1 fruit fly cellular context compared by ENCODE assay signal in the genomic region with DNA sequence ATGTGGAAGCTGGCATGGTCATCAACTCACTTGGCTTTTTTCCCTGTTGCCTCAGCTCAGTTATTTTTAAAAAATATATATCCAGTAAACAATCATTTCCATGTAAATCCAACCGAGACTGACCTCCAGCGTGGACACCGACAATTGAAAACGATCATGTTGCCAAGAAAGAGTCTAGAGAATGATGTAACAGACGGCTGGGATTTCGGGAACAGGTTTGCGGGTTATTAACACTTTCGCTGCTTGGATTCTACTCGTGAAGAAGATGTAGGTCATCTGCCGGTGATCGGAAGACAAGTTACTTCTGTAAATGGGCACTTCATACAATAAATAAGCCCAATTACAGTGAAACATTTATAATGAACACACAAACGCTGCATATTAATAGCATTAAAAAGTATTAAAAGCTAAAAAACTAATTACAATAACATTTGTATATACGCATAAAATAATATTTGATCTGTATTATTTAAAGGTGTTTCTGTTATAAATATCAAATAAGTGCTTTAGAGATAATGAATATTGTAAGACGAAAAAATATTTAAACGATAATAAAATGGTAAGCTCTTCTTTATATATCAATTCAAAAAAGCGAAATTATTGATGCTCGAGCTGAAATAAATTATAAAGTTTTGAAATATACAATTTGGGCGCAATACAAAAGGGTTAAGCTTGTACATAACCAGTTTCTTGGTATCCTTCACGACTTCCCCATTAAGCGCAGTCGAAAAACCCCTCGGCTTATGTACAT.
TF ChIP-seq lines count a peak whose summit lies in the region.

No protein-coding gene starts in this region.

TF ChIP-seq in whole organism, prepupa, 60 proteins besides CTCF, POLR2A, EP300 and RAD21 (continued from another document):
- TF ChIP-seq CG9139 (GFP tag; optimal IDR thresholded peaks at IDR 0.05; lab: Kevin White, UChicago) = no peak
- TF ChIP-seq Sox14 (GFP tag; optimal IDR thresholded peaks at IDR 0.05; lab: Kevin White, UChicago) = no peak
- TF ChIP-seq Eip75B (GFP tag; optimal IDR thresholded peaks at IDR 0.05; lab: Kevin White, UChicago) = no peak
- no peak for TF ChIP-seq CG8319 (GFP tag; optimal IDR thresholded peaks at IDR 0.05; lab: Kevin White, UChicago)
- no peak for TF ChIP-seq CG32006 (GFP tag; optimal IDR thresholded peaks at IDR 0.05; lab: Kevin White, UChicago)
- no peak for TF ChIP-seq eg (GFP tag; IDR thresholded peaks at IDR 0.05; lab: Robert Waterston, UW)
- TF ChIP-seq acj6 (GFP tag; optimal IDR thresholded peaks at IDR 0.05; lab: Kevin White, UChicago) = no peak
- no peak for TF ChIP-seq Hr38 (GFP tag; optimal IDR thresholded peaks at IDR 0.05; lab: Kevin White, UChicago)
- TF ChIP-seq pdm3 (GFP tag; optimal IDR thresholded peaks at IDR 0.05; lab: Kevin White, UChicago) = peak; percentile 18
- TF ChIP-seq CG11294 (GFP tag; IDR thresholded peaks at IDR 0.05; lab: Robert Waterston, UW) = no peak
- no peak for TF ChIP-seq CG6163 (GFP tag; IDR thresholded peaks at IDR 0.05; lab: Robert Waterston, UW)
- TF ChIP-seq dsx (GFP tag; optimal IDR thresholded peaks at IDR 0.05; lab: Kevin White, UChicago; ENCODE audit: poor library complexity, severe bottlenecking) = peak; percentile 18
- TF ChIP-seq svp (GFP tag; lab: Kevin White, UChicago) = no peak
- no peak for TF ChIP-seq CG10631 (GFP tag; optimal IDR thresholded peaks at IDR 0.05; lab: Kevin White, UChicago)
- TF ChIP-seq dac (GFP tag; optimal IDR thresholded peaks at IDR 0.05; lab: Kevin White, UChicago) = no peak
- peak; percentile 85 for TF ChIP-seq Blimp-1 (GFP tag; optimal IDR thresholded peaks at IDR 0.05; lab: Kevin White, UChicago)
- no peak for TF ChIP-seq Hr39 (GFP tag; optimal IDR thresholded peaks at IDR 0.05; lab: Kevin White, UChicago)
- no peak for TF ChIP-seq Lpt (GFP tag; optimal IDR thresholded peaks at IDR 0.05; lab: Kevin White, UChicago)
- TF ChIP-seq Met (GFP tag; optimal IDR thresholded peaks at IDR 0.05; lab: Kevin White, UChicago) = no peak
- no peak for TF ChIP-seq salr (GFP tag; optimal IDR thresholded peaks at IDR 0.05; lab: Kevin White, UChicago)
- no peak for TF ChIP-seq Ets21C (GFP tag; optimal IDR thresholded peaks at IDR 0.05; lab: Kevin White, UChicago)
- TF ChIP-seq CG3919 (GFP tag; optimal IDR thresholded peaks at IDR 0.05; lab: Kevin White, UChicago) = peak; percentile 31
- peak; percentile 45 for TF ChIP-seq CG3032 (tag; optimal IDR thresholded peaks at IDR 0.05; lab: Kevin White, UChicago)
- TF ChIP-seq CG1621 (tag; optimal IDR thresholded peaks at IDR 0.05; lab: Kevin White, UChicago) = no peak
- no peak for TF ChIP-seq achi (GFP tag; optimal IDR thresholded peaks at IDR 0.05; lab: Kevin White, UChicago)
TF ChIP-seq in whole organism, prepupa: peak in this region for 11.
